Worm (Caenorhabditis elegans): Measurements from ENCODE around the gene aakg-5.
A peak's percentile ranks its signal among the peaks of the same experiment; 100 is the strongest.

The aakg-5 gene

ce11 chrII:9943246-9943645 is 31.7 kb downstream of the aakg-5 start:
- no peak for TF ChIP-seq unc-42 (tag; optimal IDR thresholded peaks at IDR 0.05)
- TF ChIP-seq dmd-4 (tag; optimal IDR thresholded peaks at IDR 0.05; ENCODE audit: borderline replicate concordance), result no peak
- no peak for TF ChIP-seq sox-4 (tag; optimal IDR thresholded peaks at IDR 0.05)
- no peak for TF ChIP-seq hlh-6 (tag; optimal IDR thresholded peaks at IDR 0.05)
- no peak for TF ChIP-seq pha-2 (tag; optimal IDR thresholded peaks at IDR 0.05)
- no peak for TF ChIP-seq tbx-7 (tag; optimal IDR thresholded peaks at IDR 0.05)
- TF ChIP-seq pag-3 (tag; optimal IDR thresholded peaks at IDR 0.05; ENCODE audit: borderline replicate concordance), result no peak
- TF ChIP-seq sox-2 (GFP tag; IDR thresholded peaks at IDR 0.05), result no peak
- no peak for TF ChIP-seq fkh-10 (GFP tag; optimal IDR thresholded peaks at IDR 0.05)
- TF ChIP-seq T23F11.4 (GFP tag; optimal IDR thresholded peaks at IDR 0.05), result no peak
- TF ChIP-seq tbx-2 (tag; optimal IDR thresholded peaks at IDR 0.05), result no peak
- TF ChIP-seq pat-9 (tag; optimal IDR thresholded peaks at IDR 0.05), result no peak
- TF ChIP-seq mec-3 (tag; optimal IDR thresholded peaks at IDR 0.05; ENCODE audit: borderline replicate concordance), result no peak
- TF ChIP-seq syd-9 (tag; optimal IDR thresholded peaks at IDR 0.05), result no peak
- no peak for TF ChIP-seq fkh-6 (tag; optimal IDR thresholded peaks at IDR 0.05)
- no peak for TF ChIP-seq C08G9.2 (tag; optimal IDR thresholded peaks at IDR 0.05)
- no peak for TF ChIP-seq hlh-13 (GFP tag; optimal IDR thresholded peaks at IDR 0.05)
- no peak for TF ChIP-seq ceh-9 (tag; optimal IDR thresholded peaks at IDR 0.05)
- TF ChIP-seq hlh-30 (tag; optimal IDR thresholded peaks at IDR 0.05; ENCODE audit: insufficient read depth), result no peak
- TF ChIP-seq ceh-24 (tag; optimal IDR thresholded peaks at IDR 0.05), result no peak

ce11 chrII:9940430-9940829 is 34.5 kb downstream of the aakg-5 start, which contains the start of gene ufd-3:
TSS of gene ufd-3 (plus strand) at chrII:9940753.
- TF ChIP-seq ceh-34 (tag; optimal IDR thresholded peaks at IDR 0.05) (peak; percentile 76), C08G9.2 (tag; optimal IDR thresholded peaks at IDR 0.05) (peak; percentile 98), zip-5 (tag; optimal IDR thresholded peaks at IDR 0.05) (peak; percentile 76), dve-1 (tag; optimal IDR thresholded peaks at IDR 0.05) (peak; percentile 10), ceh-14 (tag; optimal IDR thresholded peaks at IDR 0.05) (peak; percentile 81), sdc-2 (tag; optimal IDR thresholded peaks at IDR 0.05) (peak; percentile 15), rnt-1 (tag; optimal IDR thresholded peaks at IDR 0.05) (peak; percentile 79), lim-6 (tag; optimal IDR thresholded peaks at IDR 0.05) (peak; percentile 60), nfya-1 (tag; optimal IDR thresholded peaks at IDR 0.05) (peak; percentile 62), tbx-7 (tag; optimal IDR thresholded peaks at IDR 0.05) (peak; percentile 91), nhr-11 (tag; optimal IDR thresholded peaks at IDR 0.05) (peak; percentile 69), unc-42 (tag; optimal IDR thresholded peaks at IDR 0.05) (peak; percentile 67), pqm-1 (tag; optimal IDR thresholded peaks at IDR 0.05) (peak; percentile 56), F13H6.1 (tag; optimal IDR thresholded peaks at IDR 0.05) (peak; percentile 63), ref-2 (tag; optimal IDR thresholded peaks at IDR 0.05) (peak; percentile 90), ceh-24 (tag; optimal IDR thresholded peaks at IDR 0.05) (no peak), syd-9 (tag; optimal IDR thresholded peaks at IDR 0.05) (peak; percentile 8), hlh-13 (GFP tag; optimal IDR thresholded peaks at IDR 0.05) (peak; percentile 29), mec-3 (tag; optimal IDR thresholded peaks at IDR 0.05; ENCODE audit: borderline replicate concordance) (peak; percentile 77), ahr-1 (tag; optimal IDR thresholded peaks at IDR 0.05) (peak; percentile 55), ttx-3 (tag; optimal IDR thresholded peaks at IDR 0.05) (peak; percentile 60), unc-3 (GFP tag; conservative IDR thresholded peaks at IDR 0.05) (0 out of 2 replicates have a peak, but pooled peaks have one; percentile 35), unc-3 (tag; optimal IDR thresholded peaks at IDR 0.05) (no peak), odd-2 (tag; optimal IDR thresholded peaks at IDR 0.05) (no peak), pag-3 (tag; optimal IDR thresholded peaks at IDR 0.05; ENCODE audit: borderline replicate concordance) (peak; percentile 48), ceh-6 (GFP tag; optimal IDR thresholded peaks at IDR 0.05) (peak; percentile 3), ztf-16 (tag; optimal IDR thresholded peaks at IDR 0.05) (peak; percentile 79), ceh-18 (tag; optimal IDR thresholded peaks at IDR 0.05) (peak; percentile 46), tbx-2 (tag; optimal IDR thresholded peaks at IDR 0.05) (peak; percentile 89), unc-86 (tag; optimal IDR thresholded peaks at IDR 0.05) (no peak), fax-1 (tag; optimal IDR thresholded peaks at IDR 0.05) (peak; percentile 76), C38D4.7 (GFP tag; optimal IDR thresholded peaks at IDR 0.05) (no peak), hlh-15 (tag; optimal IDR thresholded peaks at IDR 0.05) (peak; percentile 24), gmeb-2 (tag; optimal IDR thresholded peaks at IDR 0.05) (no peak), eyg-1 (tag; optimal IDR thresholded peaks at IDR 0.05) (no peak), Y22D7AL.16 (tag; optimal IDR thresholded peaks at IDR 0.05) (peak; percentile 29), sox-4 (tag; optimal IDR thresholded peaks at IDR 0.05) (no peak), elt-2 (tag; optimal IDR thresholded peaks at IDR 0.05) (peak; percentile 74), fkh-6 (tag; optimal IDR thresholded peaks at IDR 0.05) (peak; percentile 65), che-1 (tag; optimal IDR thresholded peaks at IDR 0.05) (peak; percentile 5), hlh-8 (tag; optimal IDR thresholded peaks at IDR 0.05) (peak; percentile 85)

Measured in whole organism, late embryonic.